Worm (Caenorhabditis elegans) whole organism, L3 larva: ENCODE measurements around the gene srh-113.

ENCODE experiments used
- R02D3.7 ChIP-seq: fragments of 150-350 bp; optimal IDR thresholded peaks from 2 replicates; lab custom pipeline; 2014; ENCODE audit warnings: missing biosample characterization, missing genetic modification characterization
- ama-1 ChIP-seq: fragments of 150-350 bp; optimal IDR thresholded peaks from 2 replicates; lab custom pipeline; 2018
- ceh-82 ChIP-seq: fragments of 150-350 bp; optimal IDR thresholded peaks from 2 replicates; lab custom pipeline; 2014; ENCODE audit warnings: missing biosample characterization, missing genetic modification characterization
- egl-27 ChIP-seq: sonication (generic microtip); optimal IDR thresholded peaks from 4 replicates; lab custom pipeline; 2017; ENCODE audit warnings: missing biosample characterization, missing genetic modification reagents, missing genetic modification characterization
- fos-1 ChIP-seq: fragments of 150-350 bp; optimal IDR thresholded peaks from 2 replicates; lab custom pipeline; 2014; ENCODE audit warnings: missing biosample characterization, missing genetic modification characterization
- jun-1 ChIP-seq: fragments of 150-350 bp; optimal IDR thresholded peaks from 2 replicates; lab custom pipeline; 2014; ENCODE audit warnings: missing biosample characterization, missing genetic modification reagents, missing genetic modification characterization
- nfya-1 ChIP-seq: sonication (generic microtip); optimal IDR thresholded peaks from 2 replicates; lab custom pipeline; 2017; ENCODE audit warnings: missing genetic modification characterization, mild to moderate bottlenecking, missing compliant biosample characterization, antibody characterized with exemption, moderate library complexity; ENCODE audit not compliant: insufficient read depth
- unc-62 ChIP-seq: fragments of 150-350 bp; sonication (generic microtip); optimal IDR thresholded peaks from 4 replicates; lab custom pipeline; 2014; ENCODE audit warnings: missing biosample characterization, missing genetic modification reagents, missing genetic modification characterization
- zag-1 ChIP-seq: fragments of 150-350 bp; optimal IDR thresholded peaks from 2 replicates; lab custom pipeline; 2014; ENCODE audit warnings: missing biosample characterization, missing genetic modification characterization

- TF ChIP-seq R02D3.7 (tag; lab: Kevin White, UChicago), result no peak
- no peak for TF ChIP-seq ama-1 (lab: Kevin White, UChicago)
- TF ChIP-seq jun-1 (tag; lab: Kevin White, UChicago), result no peak
- no peak for TF ChIP-seq ceh-82 (tag; lab: Kevin White, UChicago)
- no peak for TF ChIP-seq zag-1 (tag; lab: Kevin White, UChicago)
- TF ChIP-seq nfya-1, result no peak
- TF ChIP-seq fos-1 (tag; lab: Kevin White, UChicago), result no peak
- TF ChIP-seq unc-62, result no peak
- TF ChIP-seq egl-27 (tag; lab: Kevin White, UChicago), result no peak
Observed at ce11 chrV:17215602-17216001, 2.8 kb downstream of the srh-113 start.
